Fruit fly (Drosophila melanogaster): ENCODE results near the gene CG4914.

dm6 chr3L:14712799-14713198, 34.9 kb upstream of the CG4914 start:
- TF ChIP-seq topi (GFP tag; optimal IDR thresholded peaks at IDR 0.05) = no peak
- TF ChIP-seq dac (GFP tag; optimal IDR thresholded peaks at IDR 0.05) = no peak
- no peak for TF ChIP-seq CG6854 (GFP tag; optimal IDR thresholded peaks at IDR 0.05)
- no peak for TF ChIP-seq Eip93F (GFP tag; optimal IDR thresholded peaks at IDR 0.05)
- no peak for TF ChIP-seq CG8632 (GFP tag; optimal IDR thresholded peaks at IDR 0.05)
- TF ChIP-seq CG11902 (GFP tag; optimal IDR thresholded peaks at IDR 0.05) = no peak
- TF ChIP-seq CG31627 (GFP tag; optimal IDR thresholded peaks at IDR 0.05) = no peak
